Fruit fly (Drosophila melanogaster) whole organism, embryonic: Measurements from ENCODE around the gene CG13605.

ENCODE experiments used
- ATbp ChIP-seq: fragments of 200-800 bp; sonication (Bioruptor generic); optimal IDR thresholded peaks from 2 replicates; lab custom pipeline; 2017; ENCODE audit warnings: missing biosample characterization, mild to moderate bottlenecking, missing genetic modification characterization, missing genetic modification reagents
- Adf1 ChIP-seq: fragments of 200-800 bp; sonication (Bioruptor generic); IDR thresholded peaks from 2 replicates; pipeline ENCODE4 v1.3.6; 2022; ENCODE audit warnings: missing biosample characterization, missing genetic modification characterization
- Awh ChIP-seq: fragments of 200-800 bp; sonication (Bioruptor generic); IDR thresholded peaks from 2 replicates; pipeline ENCODE4, ENCODE4 v1.3.6; 2022; ENCODE audit warnings: missing biosample characterization, missing genetic modification characterization
- Blimp-1 ChIP-seq: fragments of 200-800 bp; sonication (Bioruptor generic); optimal IDR thresholded peaks from 3 replicates; lab custom pipeline; 2018; ENCODE audit warnings: missing biosample characterization, missing genetic modification characterization, mild to moderate bottlenecking, moderate library complexity, missing genetic modification reagents
- C15 ChIP-seq: fragments of 200-800 bp; sonication (Bioruptor generic); IDR thresholded peaks from 3 replicates; pipeline ENCODE4 v1.3.6; 2022; ENCODE audit warnings: missing biosample characterization, missing genetic modification characterization
- CG12155 ChIP-seq: fragments of 200-800 bp; sonication (Bioruptor generic); optimal IDR thresholded peaks from 3 replicates; lab custom pipeline; 2016; ENCODE audit warnings: missing biosample characterization, missing genetic modification characterization
- CG1233 ChIP-seq: fragments of 200-800 bp; sonication (Bioruptor generic); optimal IDR thresholded peaks from 4 replicates; lab custom pipeline; 2018; ENCODE audit warnings: missing biosample characterization, mild to moderate bottlenecking, missing genetic modification characterization
- CG13287 ChIP-seq: fragments of 200-800 bp; sonication (Bioruptor generic); IDR thresholded peaks from 2 replicates; pipeline ENCODE4 v1.3.6; 2022; ENCODE audit warnings: missing biosample characterization, missing genetic modification characterization; ENCODE audit not compliant: partially characterized antibody
- CG13624 ChIP-seq: fragments of 200-800 bp; sonication (Bioruptor generic); optimal IDR thresholded peaks from 2 replicates; lab custom pipeline; 2016; ENCODE audit warnings: missing biosample characterization, missing genetic modification characterization
- CG13775 ChIP-seq: fragments of 200-800 bp; sonication (Bioruptor generic); optimal IDR thresholded peaks from 3 replicates; lab custom pipeline; 2017; ENCODE audit warnings: missing biosample characterization, mild to moderate bottlenecking, missing genetic modification characterization
- CG14860 ChIP-seq: fragments of 200-800 bp; sonication (Bioruptor generic); IDR thresholded peaks from 3 replicates; pipeline ENCODE4 v1.3.6; 2022; ENCODE audit warnings: missing biosample characterization, missing genetic modification characterization; ENCODE audit not compliant: partially characterized antibody
- CG17359 ChIP-seq: fragments of 200-800 bp; sonication (Bioruptor generic); optimal IDR thresholded peaks from 3 replicates; lab custom pipeline; 2018; ENCODE audit warnings: missing biosample characterization, mild to moderate bottlenecking, missing genetic modification characterization, moderate library complexity
- CG18011 ChIP-seq: fragments of 200-800 bp; sonication (Bioruptor generic); optimal IDR thresholded peaks from 2 replicates; lab custom pipeline; 2017; ENCODE audit warnings: missing biosample characterization, missing genetic modification characterization, mild to moderate bottlenecking, moderate library complexity, missing genotype
- CG3407 ChIP-seq: fragments of 200-800 bp; sonication (Bioruptor generic); optimal IDR thresholded peaks from 2 replicates; lab custom pipeline; 2018; ENCODE audit warnings: missing biosample characterization, mild to moderate bottlenecking, missing genetic modification characterization
- CG4707 ChIP-seq: fragments of 200-800 bp; sonication (Bioruptor generic); optimal IDR thresholded peaks from 2 replicates; lab custom pipeline; 2018; ENCODE audit warnings: missing biosample characterization, mild to moderate bottlenecking, missing genetic modification characterization, moderate library complexity
- CG6175 ChIP-seq: fragments of 200-800 bp; sonication (Bioruptor generic); IDR thresholded peaks from 3 replicates; pipeline ENCODE4 v1.3.6; 2022; ENCODE audit warnings: missing biosample characterization, missing genetic modification characterization
- CG6654 ChIP-seq: fragments of 200-800 bp; sonication (Bioruptor generic); optimal IDR thresholded peaks from 2 replicates; lab custom pipeline; 2017; ENCODE audit warnings: missing biosample characterization, mild to moderate bottlenecking, missing genetic modification characterization
- CG6683 ChIP-seq: fragments of 200-800 bp; sonication (Bioruptor generic); optimal IDR thresholded peaks from 2 replicates; lab custom pipeline; 2017; ENCODE audit warnings: missing biosample characterization, mild to moderate bottlenecking, missing genetic modification characterization, missing genetic modification reagents
- CG7745 ChIP-seq: fragments of 200-800 bp; sonication (Bioruptor generic); optimal IDR thresholded peaks from 2 replicates; lab custom pipeline; 2018; ENCODE audit warnings: missing biosample characterization, mild to moderate bottlenecking, missing genetic modification characterization, moderate library complexity
- CG7987 ChIP-seq: fragments of 200-800 bp; sonication (Bioruptor generic); optimal IDR thresholded peaks from 2 replicates; lab custom pipeline; 2018; ENCODE audit warnings: missing biosample characterization, mild to moderate bottlenecking, missing genetic modification characterization, moderate library complexity
- CG9215 ChIP-seq: fragments of 200-800 bp; sonication (Bioruptor generic); IDR thresholded peaks from 2 replicates; pipeline ENCODE4 v1.3.6; 2022; ENCODE audit warnings: missing biosample characterization, missing genetic modification characterization
- CG9932 ChIP-seq: fragments of 200-800 bp; sonication (Bioruptor generic); IDR thresholded peaks from 2 replicates; pipeline ENCODE4 v1.3.6; 2022; ENCODE audit warnings: missing biosample characterization, missing genetic modification characterization
- Deaf1 ChIP-seq: fragments of 200-800 bp; optimal IDR thresholded peaks from 3 replicates; lab custom pipeline; 2019; ENCODE audit warnings: missing biosample characterization, mild to moderate bottlenecking, missing genetic modification characterization, moderate library complexity
- Dek ChIP-seq: fragments of 200-800 bp; sonication (Bioruptor generic); optimal IDR thresholded peaks from 3 replicates; lab custom pipeline; 2019; ENCODE audit warnings: missing biosample characterization, mild to moderate bottlenecking, missing genetic modification characterization, moderate library complexity
- Dll ChIP-seq: fragments of 200-800 bp; sonication (Bioruptor generic); IDR thresholded peaks from 4 replicates; pipeline ENCODE4 v1.3.6; 2022; ENCODE audit warnings: missing biosample characterization, missing genetic modification characterization; ENCODE audit not compliant: partially characterized antibody
- Doc2 ChIP-seq: fragments of 200-800 bp; sonication (Bioruptor generic); IDR thresholded peaks from 2 replicates; pipeline ENCODE4 v1.3.6; 2022; ENCODE audit warnings: missing biosample characterization, missing genetic modification characterization
- E2f2 ChIP-seq: fragments of 200-800 bp; sonication (Bioruptor generic); IDR thresholded peaks from 2 replicates; pipeline ENCODE4 v1.3.6; 2022; ENCODE audit warnings: missing biosample characterization, missing genetic modification characterization
- Ets97D ChIP-seq: fragments of 200-800 bp; sonication (Bioruptor generic); optimal IDR thresholded peaks from 3 replicates; lab custom pipeline; 2016; ENCODE audit warnings: missing biosample characterization, missing genetic modification characterization
- HLH54F ChIP-seq: fragments of 200-800 bp; sonication (Bioruptor generic); optimal IDR thresholded peaks from 3 replicates; lab custom pipeline; 2016; ENCODE audit warnings: missing biosample characterization, missing genetic modification characterization
- Hmr ChIP-seq: fragments of 200-800 bp; sonication (Bioruptor generic); optimal IDR thresholded peaks from 3 replicates; lab custom pipeline; 2017; ENCODE audit warnings: mild to moderate bottlenecking, missing biosample characterization, missing genetic modification reagents, missing genetic modification characterization
- Oli ChIP-seq: fragments of 200-800 bp; sonication (Bioruptor generic); optimal IDR thresholded peaks from 2 replicates; lab custom pipeline; 2018; ENCODE audit warnings: missing biosample characterization, mild to moderate bottlenecking, missing genetic modification characterization, moderate library complexity
- Opbp ChIP-seq: fragments of 200-800 bp; sonication (Bioruptor generic); IDR thresholded peaks from 3 replicates; pipeline ENCODE4 v1.3.6; 2022; ENCODE audit warnings: missing biosample characterization, missing genetic modification characterization; ENCODE audit not compliant: partially characterized antibody
- Taf1 ChIP-seq: fragments of 200-800 bp; sonication (Bioruptor generic); IDR thresholded peaks from 2 replicates; pipeline ENCODE4 v1.3.6; 2022; ENCODE audit warnings: missing biosample characterization, missing genetic modification characterization
- Tbp ChIP-seq: fragments of >200 bp; optimal IDR thresholded peaks from 2 replicates; lab custom pipeline; 2018; ENCODE audit warnings: missing biosample characterization, missing genetic modification characterization
- Xrp1 ChIP-seq: fragments of 200-800 bp; sonication (Bioruptor generic); IDR thresholded peaks from 2 replicates; pipeline ENCODE4 v1.3.6; 2022; ENCODE audit warnings: missing biosample characterization, missing genetic modification characterization
- btn ChIP-seq: fragments of 200-800 bp; sonication (Bioruptor generic); optimal IDR thresholded peaks from 2 replicates; lab custom pipeline; 2016; ENCODE audit warnings: missing biosample characterization, missing genetic modification characterization
- cato ChIP-seq: fragments of 200-800 bp; sonication (Bioruptor generic); optimal IDR thresholded peaks from 2 replicates; lab custom pipeline; 2016; ENCODE audit warnings: missing biosample characterization, missing genetic modification characterization, borderline replicate concordance
- dimm ChIP-seq: fragments of 200-800 bp; sonication (Bioruptor generic); IDR thresholded peaks from 2 replicates; pipeline ENCODE4 v1.3.6; 2022; ENCODE audit warnings: missing biosample characterization, missing genetic modification characterization
- dm ChIP-seq: fragments of 200-800 bp; sonication (Bioruptor generic); optimal IDR thresholded peaks from 3 replicates; lab custom pipeline; 2016; ENCODE audit warnings: missing biosample characterization, missing genetic modification characterization
- dmrt99B ChIP-seq: fragments of 200-800 bp; sonication (Bioruptor generic); optimal IDR thresholded peaks from 2 replicates; lab custom pipeline; 2018; ENCODE audit warnings: missing biosample characterization, mild to moderate bottlenecking, missing genetic modification characterization, moderate library complexity
- inv ChIP-seq: fragments of 200-800 bp; sonication (Bioruptor generic); IDR thresholded peaks from 2 replicates; pipeline ENCODE4 v1.3.6; 2022; ENCODE audit warnings: missing biosample characterization, missing genetic modification characterization; ENCODE audit not compliant: partially characterized antibody
- lbe ChIP-seq: fragments of 200-800 bp; sonication (Bioruptor generic); optimal IDR thresholded peaks from 2 replicates; lab custom pipeline; 2016; ENCODE audit warnings: missing biosample characterization, mild to moderate bottlenecking, missing genetic modification characterization
- luna ChIP-seq: fragments of 200-800 bp; sonication (Bioruptor generic); optimal IDR thresholded peaks from 2 replicates; lab custom pipeline; 2016; ENCODE audit warnings: missing biosample characterization, missing genetic modification characterization
- pan ChIP-seq, 4 experiments: fragments of >200 bp in 3 of 4; fragments of 200-800 bp in 1 of 4; sonication (Bioruptor generic) in 1 of 4; optimal IDR thresholded peaks in 3 of 4; IDR thresholded peaks in 1 of 4; 2 replicates each; pipeline versions ENCODE4 v1.3.6 to Lab custom; 2017 to 2022; ENCODE audit warnings: missing biosample characterization in 2 of 4, missing genetic modification characterization in 2 of 4, mixed read lengths in 1 of 4
- peb ChIP-seq: fragments of 200-800 bp; sonication (Bioruptor generic); IDR thresholded peaks from 2 replicates; pipeline ENCODE4 v1.3.6; 2022; ENCODE audit warnings: missing biosample characterization, missing genetic modification characterization
- row ChIP-seq: fragments of 200-800 bp; sonication (Bioruptor generic); IDR thresholded peaks from 3 replicates; pipeline ENCODE4 v1.3.6; 2022; ENCODE audit warnings: missing biosample characterization, missing genetic modification characterization
- sens ChIP-seq: fragments of 200-800 bp; sonication (Bioruptor generic); peaks from one replicate; lab custom pipeline; 2016; ENCODE audit warnings: missing biosample characterization, missing genetic modification characterization
- twi ChIP-seq: fragments of 200-800 bp; optimal IDR thresholded peaks from 2 replicates; lab custom pipeline; 2019; ENCODE audit warnings: missing biosample characterization, mild to moderate bottlenecking, missing genetic modification characterization, moderate library complexity

CG13605 gene

DNA sequence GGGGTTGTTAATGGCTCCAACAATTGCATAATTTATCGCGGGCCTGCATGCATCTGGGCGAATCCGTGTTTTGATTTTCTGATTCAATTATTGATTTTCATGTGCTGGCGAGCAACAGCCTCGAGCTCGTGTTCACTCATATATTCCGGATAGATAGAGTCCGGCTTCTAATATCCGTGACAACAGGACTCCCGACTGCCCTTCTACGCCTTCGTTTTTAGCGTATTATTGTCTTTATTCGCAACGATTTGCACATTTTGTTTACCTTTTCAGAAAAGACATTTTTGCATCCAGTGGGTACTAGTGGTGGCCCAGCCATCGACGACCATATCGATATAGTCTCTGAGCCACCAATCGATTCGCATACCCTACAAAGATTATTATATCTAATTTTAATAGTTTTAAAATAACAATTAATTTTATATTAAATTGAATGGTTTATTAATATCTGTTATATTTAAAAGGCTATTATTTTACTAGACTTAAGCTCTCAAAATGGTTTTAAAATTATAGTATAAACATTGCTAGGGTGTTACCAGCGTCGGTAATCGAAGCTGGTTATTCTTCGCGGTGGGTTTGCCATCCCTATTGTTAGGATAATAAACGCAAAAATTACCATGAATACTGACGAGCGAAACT lies 49.1 kb upstream of the CG13605 start, which contains the start of the genes Myo95E and TBC1d7 (continued):
- TF ChIP-seq Tbp (GFP tag; lab: Kevin White, UChicago) (no peak), ATbp (GFP tag; lab: Kevin White, UChicago) (no peak), HLH54F (GFP tag; lab: Kevin White, UChicago) (peak; percentile 33), CG7987 (peak; percentile 77), peb (GFP tag; lab: Robert Waterston, UW) (peak; percentile 89), Doc2 (GFP tag; lab: Robert Waterston, UW) (peak; percentile 75; the same call in 1 of the 2 replicates), Hmr (GFP tag; lab: Kevin White, UChicago) (peak; percentile 88), CG18011 (GFP tag; lab: Kevin White, UChicago) (peak; percentile 55), luna (GFP tag; lab: Kevin White, UChicago) (no peak), dm (GFP tag; lab: Kevin White, UChicago) (no peak), CG7745 (tag; lab: Kevin White, UChicago) (no peak), dimm (GFP tag; lab: Robert Waterston, UW) (peak; percentile 91), CG17359 (tag; lab: Kevin White, UChicago) (peak; percentile 88), Dek (tag; lab: Kevin White, UChicago) (peak; percentile 90), CG1233 (peak; percentile 81), cato (GFP tag; lab: Kevin White, UChicago) (peak; percentile 60), CG9215 (GFP tag; lab: Robert Waterston, UW) (peak; percentile 85), CG13775 (GFP tag; lab: Kevin White, UChicago) (peak; percentile 88), CG13287 (GFP tag; lab: Robert Waterston, UW) (peak; percentile 82), Oli (tag; lab: Kevin White, UChicago) (peak; percentile 83), Xrp1 (GFP tag; lab: Robert Waterston, UW) (peak; percentile 96), CG12155 (GFP tag; lab: Kevin White, UChicago) (peak; percentile 79), Ets97D (peak; percentile 47), Blimp-1 (GFP tag; lab: Kevin White, UChicago) (no peak), row (GFP tag; lab: Robert Waterston, UW) (peak; percentile 99), CG14860 (GFP tag; lab: Robert Waterston, UW) (peak; percentile 55; the same call in 2 of the 3 replicates), CG3407 (GFP tag; lab: Kevin White, UChicago) (peak; percentile 61), Deaf1 (tag; lab: Kevin White, UChicago) (no peak), C15 (GFP tag; lab: Robert Waterston, UW) (peak; percentile 87), Adf1 (GFP tag; lab: Robert Waterston, UW) (peak; percentile 65; the same call in 1 of the 2 replicates), sens (GFP tag; lab: Kevin White, UChicago) (peak; percentile 88), Dll (peak; percentile 88), pan (optimal IDR thresholded peaks at IDR 0.05; lab: Kevin White, UChicago) (peak in 1 of 2 experiments; percentile 36), pan (GFP tag; optimal IDR thresholded peaks at IDR 0.05 in 1 of 2, IDR thresholded peaks at IDR 0.05 in 1 of 2) (peak in 1 of 2 experiments; percentile 96), E2f2 (GFP tag; lab: Robert Waterston, UW) (peak; percentile 71), Opbp (GFP tag; lab: Robert Waterston, UW) (peak; percentile 37; the same call in 1 of the 3 replicates), CG13624 (peak; percentile 55), CG6683 (GFP tag; lab: Kevin White, UChicago) (peak; percentile 58), Taf1 (GFP tag; lab: Robert Waterston, UW) (peak; percentile 84), CG6175 (peak; percentile 72), CG4707 (GFP tag; lab: Kevin White, UChicago) (peak; percentile 23), lbe (GFP tag; lab: Kevin White, UChicago) (peak; percentile 86), CG6654 (GFP tag; lab: Kevin White, UChicago) (peak; percentile 58), twi (tag; lab: Kevin White, UChicago) (peak; percentile 62), Awh (GFP tag; lab: Robert Waterston, UW) (peak; percentile 92), inv (GFP tag; lab: Robert Waterston, UW) (peak; percentile 62), CG9932 (GFP tag; lab: Robert Waterston, UW) (peak; percentile 97), btn (GFP tag; lab: Kevin White, UChicago) (no peak), dmrt99B (no peak)
